Fruit fly (Drosophila melanogaster): Measurements from ENCODE around the gene Gcn2.

- no peak for TF ChIP-seq tin (GFP tag; optimal IDR thresholded peaks at IDR 0.05)
- TF ChIP-seq CG6683 (GFP tag; optimal IDR thresholded peaks at IDR 0.05), result no peak
- TF ChIP-seq CG12155 (GFP tag; optimal IDR thresholded peaks at IDR 0.05), result no peak
- TF ChIP-seq bowl (GFP tag; IDR thresholded peaks at IDR 0.05), result no peak
- no peak for TF ChIP-seq chn (GFP tag; optimal IDR thresholded peaks at IDR 0.05)
- TF ChIP-seq CG10979 (tag; optimal IDR thresholded peaks at IDR 0.05), result no peak
- TF ChIP-seq CG6791 (GFP tag; IDR thresholded peaks at IDR 0.05; ENCODE audit: partially characterized antibody), result no peak
- no peak for TF ChIP-seq ab (GFP tag; optimal IDR thresholded peaks at IDR 0.05)
- no peak for TF ChIP-seq CG17385 (GFP tag; optimal IDR thresholded peaks at IDR 0.05)
Measured at dm6 chr3R:31424427-31424826, 29.0 kb downstream of the Gcn2 start.

Measured in whole organism, embryonic.